Fruit fly (Drosophila melanogaster): ENCODE data around the gene Ocho.

- TF ChIP-seq CG16779 (tag; optimal IDR thresholded peaks at IDR 0.05) (no peak), CG34406 (GFP tag; optimal IDR thresholded peaks at IDR 0.05) (no peak), Sox102F (GFP tag; optimal IDR thresholded peaks at IDR 0.05) (no peak), Smox (GFP tag; optimal IDR thresholded peaks at IDR 0.05) (no peak), cyc (GFP tag; optimal IDR thresholded peaks at IDR 0.05) (no peak), CG15336 (GFP tag; IDR thresholded peaks at IDR 0.05) (no peak; the same call in 1 of the 2 replicates), fkh (GFP tag; optimal IDR thresholded peaks at IDR 0.05) (no peak), dac (GFP tag; optimal IDR thresholded peaks at IDR 0.05) (no peak), topi (GFP tag; optimal IDR thresholded peaks at IDR 0.05) (no peak), CG9139 (GFP tag; optimal IDR thresholded peaks at IDR 0.05) (no peak)
These were observed 11.8 kb downstream of the Ocho start for dm6 chr3L:14986340-14986916.

Data from whole organism, prepupa.